Worm (Caenorhabditis elegans) whole organism, L2 larva: ENCODE data around the gene Y45F10C.1.

Experiments
- C34F6.9 ChIP-seq: fragments of 150-350 bp; optimal IDR thresholded peaks from 2 replicates; lab custom pipeline; 2014; ENCODE audit warnings: missing biosample characterization, missing genetic modification characterization
- F13H6.1 ChIP-seq: sonication (generic microtip); optimal IDR thresholded peaks from 2 replicates; lab custom pipeline; 2016; ENCODE audit warnings: missing genetic modification characterization, missing compliant biosample characterization
- R02D3.7 ChIP-seq: fragments of 150-350 bp; optimal IDR thresholded peaks from 2 replicates; lab custom pipeline; 2014; ENCODE audit warnings: missing biosample characterization, missing genetic modification characterization
- Y55F3AM.14 ChIP-seq: fragments of 200-800 bp; sonication (Bioruptor generic); optimal IDR thresholded peaks from 2 replicates; lab custom pipeline; 2018; ENCODE audit warnings: mild to moderate bottlenecking, missing genetic modification characterization, missing compliant biosample characterization
- ZK546.5 ChIP-seq: sonication (generic microtip); optimal IDR thresholded peaks from 2 replicates; lab custom pipeline; 2017; ENCODE audit warnings: missing biosample characterization, missing genetic modification characterization
- alr-1 ChIP-seq: fragments of 150-350 bp; optimal IDR thresholded peaks from 2 replicates; lab custom pipeline; 2014; ENCODE audit warnings: missing biosample characterization, missing genetic modification characterization
- aly-2 ChIP-seq: fragments of 150-350 bp; optimal IDR thresholded peaks from 2 replicates; lab custom pipeline; 2014; ENCODE audit warnings: missing biosample characterization, missing genetic modification characterization
- ama-1 ChIP-seq: fragments of 150-350 bp; optimal IDR thresholded peaks from 2 replicates; lab custom pipeline; 2018; ENCODE audit warnings: inconsistent platforms
- blmp-1 ChIP-seq: sonication (generic microtip); optimal IDR thresholded peaks from 2 replicates; lab custom pipeline; 2017; ENCODE audit warnings: missing genetic modification characterization, mild to moderate bottlenecking, missing compliant biosample characterization, antibody characterized with exemption, moderate library complexity; ENCODE audit not compliant: insufficient read depth
- ceh-16 ChIP-seq: fragments of 150-350 bp; optimal IDR thresholded peaks from 2 replicates; lab custom pipeline; 2014; ENCODE audit warnings: missing biosample characterization, missing genetic modification characterization
- crh-2 ChIP-seq: sonication (generic microtip); optimal IDR thresholded peaks from 2 replicates; lab custom pipeline; 2017; ENCODE audit warnings: missing biosample characterization, missing genetic modification characterization
- egl-27 ChIP-seq: sonication (generic microtip); optimal IDR thresholded peaks from 3 replicates; lab custom pipeline; 2017; ENCODE audit warnings: missing biosample characterization, missing genetic modification reagents, missing genetic modification characterization
- elt-3 ChIP-seq: sonication (generic microtip); optimal IDR thresholded peaks from 2 replicates; lab custom pipeline; 2017; ENCODE audit warnings: missing biosample characterization, missing genetic modification characterization
- fos-1 ChIP-seq: fragments of 150-350 bp; optimal IDR thresholded peaks from 2 replicates; lab custom pipeline; 2014; ENCODE audit warnings: missing biosample characterization, missing genetic modification characterization
- gmeb-1 ChIP-seq: fragments of 150-350 bp; optimal IDR thresholded peaks from 2 replicates; lab custom pipeline; 2014; ENCODE audit warnings: missing biosample characterization, missing genetic modification characterization
- lin-11 ChIP-seq: fragments of 150-350 bp; sonication (generic microtip); optimal IDR thresholded peaks from 2 replicates; lab custom pipeline; 2014; ENCODE audit warnings: missing biosample characterization, missing genetic modification characterization, inconsistent platforms, mixed read lengths
- lin-13 ChIP-seq: fragments of 150-350 bp; optimal IDR thresholded peaks from 2 replicates; lab custom pipeline; 2014; ENCODE audit warnings: missing biosample characterization, missing genetic modification reagents, missing genetic modification characterization
- lin-39 ChIP-seq: fragments of 150-350 bp; optimal IDR thresholded peaks from 2 replicates; lab custom pipeline; 2014; ENCODE audit warnings: missing biosample characterization, missing genetic modification reagents, missing genetic modification characterization
- lsy-2 ChIP-seq, 2 experiments: fragments of 150-350 bp in 1 of 2; sonication (generic microtip) in 1 of 2; optimal IDR thresholded peaks; 2 replicates each; lab custom pipeline; 2014 to 2017; ENCODE audit warnings: missing biosample characterization in 2 of 2, missing genetic modification characterization in 2 of 2
- mab-5 ChIP-seq: fragments of 150-350 bp; optimal IDR thresholded peaks from 2 replicates; lab custom pipeline; 2014; ENCODE audit warnings: missing biosample characterization, missing genetic modification characterization
- mbf-1 ChIP-seq: sonication (generic microtip); optimal IDR thresholded peaks from 2 replicates; lab custom pipeline; 2017; ENCODE audit warnings: missing biosample characterization, missing genetic modification characterization
- mdl-1 ChIP-seq, 2 experiments: fragments of 150-350 bp in 1 of 2; sonication (generic microtip) in 1 of 2; optimal IDR thresholded peaks; 2 replicates each; lab custom pipeline; 2017; ENCODE audit warnings: missing biosample characterization in 2 of 2, missing genetic modification characterization in 2 of 2
- nhr-10 ChIP-seq: sonication (generic microtip); optimal IDR thresholded peaks from 2 replicates; lab custom pipeline; 2017; ENCODE audit warnings: missing biosample characterization, missing genetic modification characterization
- nhr-11 ChIP-seq: fragments of 150-350 bp; optimal IDR thresholded peaks from 2 replicates; lab custom pipeline; 2014; ENCODE audit warnings: missing biosample characterization, missing genetic modification characterization
- nhr-12 ChIP-seq: fragments of 150-350 bp; optimal IDR thresholded peaks from 2 replicates; lab custom pipeline; 2014; ENCODE audit warnings: missing biosample characterization, missing genetic modification characterization
- nhr-129 ChIP-seq: fragments of 150-350 bp; optimal IDR thresholded peaks from 2 replicates; lab custom pipeline; 2014; ENCODE audit warnings: missing biosample characterization, missing genetic modification characterization
- nhr-21 ChIP-seq: fragments of 150-350 bp; optimal IDR thresholded peaks from 2 replicates; lab custom pipeline; 2014; ENCODE audit warnings: missing biosample characterization, missing genetic modification characterization
- nhr-237 ChIP-seq: fragments of 150-350 bp; optimal IDR thresholded peaks from 2 replicates; lab custom pipeline; 2014; ENCODE audit warnings: missing biosample characterization, missing genetic modification characterization
- nhr-25 ChIP-seq: fragments of 150-350 bp; sonication (generic microtip); optimal IDR thresholded peaks from 3 replicates; lab custom pipeline; 2014; ENCODE audit warnings: missing biosample characterization, missing genetic modification characterization
- nhr-77 ChIP-seq: fragments of 150-350 bp; optimal IDR thresholded peaks from 2 replicates; lab custom pipeline; 2014; ENCODE audit warnings: missing biosample characterization, missing genetic modification characterization
- peb-1 ChIP-seq: fragments of 150-350 bp; optimal IDR thresholded peaks from 2 replicates; lab custom pipeline; 2014; ENCODE audit warnings: missing biosample characterization, missing genetic modification characterization
- sem-4 ChIP-seq: fragments of 150-350 bp; optimal IDR thresholded peaks from 2 replicates; lab custom pipeline; 2014; ENCODE audit warnings: missing biosample characterization, missing genetic modification reagents, missing genetic modification characterization
- skn-1 ChIP-seq: sonication (generic microtip); optimal IDR thresholded peaks from 2 replicates; lab custom pipeline; 2017; ENCODE audit warnings: missing biosample characterization, missing genetic modification characterization
- sma-3 ChIP-seq: sonication (generic microtip); optimal IDR thresholded peaks from 2 replicates; lab custom pipeline; 2016; ENCODE audit warnings: missing genetic modification reagents, missing genetic modification characterization, missing compliant biosample characterization
- sma-9 ChIP-seq, 2 experiments: fragments of 150-350 bp in 1 of 2; sonication (generic microtip) in 1 of 2; optimal IDR thresholded peaks; 2 replicates each; lab custom pipeline; 2014 to 2016; ENCODE audit warnings: missing genetic modification characterization in 2 of 2, mild to moderate bottlenecking in 1 of 2, missing biosample characterization in 1 of 2, missing compliant biosample characterization in 1 of 2, missing genetic modification reagents in 1 of 2, moderate library complexity in 1 of 2
- snpc-4 ChIP-seq: fragments of 150-350 bp; optimal IDR thresholded peaks from 2 replicates; lab custom pipeline; 2014; ENCODE audit warnings: missing biosample characterization, missing genetic modification characterization
- unc-39 ChIP-seq: fragments of 150-350 bp; optimal IDR thresholded peaks from 2 replicates; lab custom pipeline; 2014; ENCODE audit warnings: missing biosample characterization, missing genetic modification characterization
- unc-55 ChIP-seq: fragments of 150-350 bp; sonication (generic microtip); optimal IDR thresholded peaks from 3 replicates; lab custom pipeline; 2014; ENCODE audit warnings: missing biosample characterization, missing genetic modification reagents, missing genetic modification characterization
- unc-62 ChIP-seq: fragments of 150-350 bp; optimal IDR thresholded peaks from 2 replicates; lab custom pipeline; 2014; ENCODE audit warnings: missing biosample characterization, missing genetic modification reagents, missing genetic modification characterization
- zag-1 ChIP-seq: fragments of 150-350 bp; optimal IDR thresholded peaks from 2 replicates; lab custom pipeline; 2014; ENCODE audit warnings: missing biosample characterization, missing genetic modification characterization
- ztf-1 ChIP-seq: fragments of 200-800 bp; sonication (Bioruptor generic); conservative IDR thresholded peaks from 2 replicates; pipeline ENCODE4 v1.3.6; 2022; ENCODE audit warnings: missing genetic modification characterization, missing compliant biosample characterization
- ztf-11 ChIP-seq: sonication (generic microtip); optimal IDR thresholded peaks from 2 replicates; lab custom pipeline; 2017; ENCODE audit warnings: missing biosample characterization, missing genetic modification characterization
- ztf-4 ChIP-seq: fragments of 150-350 bp; optimal IDR thresholded peaks from 2 replicates; lab custom pipeline; 2014; ENCODE audit warnings: missing biosample characterization, missing genetic modification characterization

The Y45F10C.1 gene

ce11 chrIV:13684827-13685226, 25.5 kb upstream of the Y45F10C.1 start:
- TF ChIP-seq ZK546.5 (no peak), nhr-237 (tag; lab: Kevin White, UChicago) (no peak), nhr-21 (tag; lab: Kevin White, UChicago) (no peak), snpc-4 (tag; lab: Kevin White, UChicago) (no peak), aly-2 (tag; lab: Kevin White, UChicago) (no peak), nhr-10 (tag; lab: Kevin White, UChicago) (no peak), fos-1 (tag; lab: Kevin White, UChicago) (no peak), F13H6.1 (tag; lab: Kevin White, UChicago) (no peak), ztf-11 (tag; lab: Kevin White, UChicago) (no peak), mdl-1 (tag; optimal IDR thresholded peaks at IDR 0.05; lab: Kevin White, UChicago) (no peak), lin-13 (GFP tag; lab: Kevin White, UChicago) (no peak), lin-11 (tag; lab: Kevin White, UChicago) (no peak), Y55F3AM.14 (no peak), unc-55 (no peak), peb-1 (tag; lab: Kevin White, UChicago) (no peak), nhr-11 (tag; lab: Kevin White, UChicago) (no peak), mbf-1 (tag; lab: Kevin White, UChicago) (no peak), nhr-77 (tag; lab: Kevin White, UChicago) (no peak), lsy-2 (tag; optimal IDR thresholded peaks at IDR 0.05; lab: Kevin White, UChicago) (no peak), ztf-4 (tag; lab: Kevin White, UChicago) (no peak)

ce11 chrIV:13682733-13683132, 23.4 kb upstream of the Y45F10C.1 start:
- TF ChIP-seq Y55F3AM.14 (no peak), sem-4 (tag; lab: Kevin White, UChicago) (no peak), nhr-10 (tag; lab: Kevin White, UChicago) (no peak), gmeb-1 (tag; lab: Kevin White, UChicago) (peak; percentile 47), lin-13 (GFP tag; lab: Kevin White, UChicago) (no peak), fos-1 (tag; lab: Kevin White, UChicago) (peak; percentile 64), blmp-1 (tag; lab: Kevin White, UChicago) (peak; percentile 34), C34F6.9 (tag; lab: Kevin White, UChicago) (no peak), mdl-1 (tag; optimal IDR thresholded peaks at IDR 0.05; lab: Kevin White, UChicago) (no peak), mab-5 (tag; lab: Kevin White, UChicago) (peak; percentile 89), R02D3.7 (tag; lab: Kevin White, UChicago) (no peak), sma-3 (GFP tag; lab: Kevin White, UChicago) (peak; percentile 83), nhr-21 (tag; lab: Kevin White, UChicago) (peak; percentile 91), nhr-12 (tag; lab: Kevin White, UChicago) (no peak), egl-27 (tag; lab: Kevin White, UChicago) (peak; percentile 60), sma-9 (GFP tag; optimal IDR thresholded peaks at IDR 0.05; lab: Kevin White, UChicago) (no peak), sma-9 (tag; optimal IDR thresholded peaks at IDR 0.05; lab: Kevin White, UChicago) (no peak), nhr-237 (tag; lab: Kevin White, UChicago) (no peak), unc-62 (GFP tag; lab: Kevin White, UChicago) (peak; percentile 86), nhr-25 (tag; lab: Kevin White, UChicago) (peak; percentile 89), ceh-16 (no peak), nhr-77 (tag; lab: Kevin White, UChicago) (no peak), F13H6.1 (tag; lab: Kevin White, UChicago) (peak; percentile 17), peb-1 (tag; lab: Kevin White, UChicago) (no peak), ztf-1 (GFP tag; lab: Robert Waterston, UW) (no peak), nhr-129 (tag; lab: Kevin White, UChicago) (peak; percentile 13), lin-39 (tag; lab: Kevin White, UChicago) (no peak), crh-2 (tag; lab: Kevin White, UChicago) (peak; percentile 57), unc-55 (no peak), lsy-2 (tag; optimal IDR thresholded peaks at IDR 0.05; lab: Kevin White, UChicago) (peak in 1 of 2 experiments; percentile 68), zag-1 (tag; lab: Kevin White, UChicago) (no peak), mbf-1 (tag; lab: Kevin White, UChicago) (no peak)
- TF ChIP-seq, all 48 proteins: peak for 13

ce11 chrIV:13679495-13679894, 20.1 kb upstream of the Y45F10C.1 start:
- no peak for TF ChIP-seq ceh-16
- TF ChIP-seq nhr-25 (tag; lab: Kevin White, UChicago): no peak
- TF ChIP-seq skn-1 (tag; lab: Kevin White, UChicago): no peak
- TF ChIP-seq elt-3 (tag; lab: Kevin White, UChicago): no peak
- no peak for TF ChIP-seq egl-27 (tag; lab: Kevin White, UChicago)
- TF ChIP-seq ama-1: no peak
- TF ChIP-seq Y55F3AM.14: no peak
- TF ChIP-seq lin-39 (tag; lab: Kevin White, UChicago): no peak
- no peak for TF ChIP-seq R02D3.7 (tag; lab: Kevin White, UChicago)
- no peak for TF ChIP-seq zag-1 (tag; lab: Kevin White, UChicago)
- no peak for TF ChIP-seq lin-13 (GFP tag; lab: Kevin White, UChicago)
- TF ChIP-seq unc-55: no peak
- no peak for TF ChIP-seq alr-1 (tag; lab: Kevin White, UChicago)
- TF ChIP-seq lin-11 (tag; lab: Kevin White, UChicago): no peak
- no peak for TF ChIP-seq F13H6.1 (tag; lab: Kevin White, UChicago)
- no peak for TF ChIP-seq unc-39
